Worm (Caenorhabditis elegans) whole organism, early embryonic: ENCODE results near the gene git-1.

Experiments
- B0310.2 ChIP-seq: sonication (generic microtip); optimal IDR thresholded peaks from 2 replicates; lab custom pipeline; 2016; ENCODE audit warnings: mild to moderate bottlenecking, missing genetic modification characterization, missing compliant biosample characterization
- F13C5.2 ChIP-seq: sonication (generic microtip); optimal IDR thresholded peaks from 2 replicates; lab custom pipeline; 2017; ENCODE audit warnings: mild to moderate bottlenecking, missing genetic modification characterization, inconsistent platforms, missing compliant biosample characterization
- aly-1 ChIP-seq: sonication (generic microtip); optimal IDR thresholded peaks from 2 replicates; lab custom pipeline; 2016; ENCODE audit warnings: missing genetic modification characterization, missing compliant biosample characterization
- ama-1 ChIP-seq: fragments of 150-350 bp; optimal IDR thresholded peaks from 2 replicates; lab custom pipeline; 2014
- flt-1 ChIP-seq: fragments of 200-800 bp; sonication (Bioruptor generic); IDR thresholded peaks from 2 replicates; pipeline ENCODE4 v1.3.6; 2022; ENCODE audit warnings: missing genetic modification characterization, missing compliant biosample characterization
- hmbx-1 ChIP-seq: sonication (generic microtip); optimal IDR thresholded peaks from 2 replicates; lab custom pipeline; 2016; ENCODE audit warnings: mild to moderate bottlenecking, missing genetic modification characterization, missing compliant biosample characterization
- hmg-4 ChIP-seq: fragments of 200-800 bp; sonication (Bioruptor generic); optimal IDR thresholded peaks from 2 replicates; lab custom pipeline; 2018; ENCODE audit warnings: mild to moderate bottlenecking, missing genetic modification characterization, missing compliant biosample characterization
- hnd-1 ChIP-seq: sonication (generic microtip); optimal IDR thresholded peaks from 2 replicates; lab custom pipeline; 2016; ENCODE audit warnings: missing genetic modification characterization, missing compliant biosample characterization
- pes-1 ChIP-seq: fragments of 200-800 bp; sonication (Bioruptor generic); IDR thresholded peaks from 2 replicates; pipeline ENCODE4 v1.3.6; 2022; ENCODE audit warnings: missing genetic modification reagents, missing genetic modification characterization, missing compliant biosample characterization
- scrt-1 ChIP-seq: fragments of 200-800 bp; sonication (Bioruptor generic); IDR thresholded peaks from 2 replicates; pipeline ENCODE4 v1.3.6; 2022; ENCODE audit warnings: missing genetic modification characterization, missing compliant biosample characterization
- tbx-11 ChIP-seq: fragments of 200-800 bp; sonication (Bioruptor generic); IDR thresholded peaks from 2 replicates; pipeline ENCODE4 v1.3.6; 2022; ENCODE audit warnings: missing genetic modification characterization, missing compliant biosample characterization
- tbx-37 ChIP-seq: fragments of 200-800 bp; sonication (Bioruptor generic); conservative IDR thresholded peaks from 2 replicates; pipeline ENCODE4 v1.3.6; 2022; ENCODE audit warnings: missing genetic modification reagents, missing genetic modification characterization, missing compliant biosample characterization
- tra-4 ChIP-seq: sonication (generic microtip); optimal IDR thresholded peaks from 2 replicates; lab custom pipeline; 2017; ENCODE audit warnings: missing genetic modification characterization, missing compliant biosample characterization

ce11 chrX:10514056-10514455, 10.6 kb upstream of the git-1 start:
- TF ChIP-seq ama-1 (lab: Kevin White, UChicago) (no peak), tbx-37 (no peak), flt-1 (no peak), tbx-11 (GFP tag; lab: Robert Waterston, UW) (no peak), B0310.2 (tag; lab: Kevin White, UChicago) (no peak), aly-1 (tag; lab: Kevin White, UChicago) (no peak), tra-4 (tag; lab: Kevin White, UChicago) (no peak), F13C5.2 (tag; lab: Kevin White, UChicago) (no peak), hnd-1 (no peak), scrt-1 (GFP tag; lab: Robert Waterston, UW) (no peak), hmg-4 (GFP tag; lab: Kevin White, UChicago) (no peak), pes-1 (GFP tag; lab: Robert Waterston, UW) (no peak), hmbx-1 (tag; lab: Kevin White, UChicago) (no peak)
